Fruit fly (Drosophila melanogaster) whole organism: ENCODE data around the gene CG4907.

Experiments
- CG8478 ChIP-seq: fragments of >200 bp; optimal IDR thresholded peaks from 2 replicates; lab custom pipeline; 2018; ENCODE audit warnings: inconsistent platforms
- Dll ChIP-seq: fragments of >200 bp; optimal IDR thresholded peaks from 2 replicates; lab custom pipeline; 2017
- EcR ChIP-seq, 2 experiments: fragments of >200 bp; optimal IDR thresholded peaks; 2 replicates each; lab custom pipeline; 2017; ENCODE audit warnings: missing biosample characterization in 2 of 2, missing genetic modification characterization in 2 of 2, missing genetic modification reagents in 2 of 2
- pan ChIP-seq: fragments of >200 bp; optimal IDR thresholded peaks from 2 replicates; lab custom pipeline; 2017
- psq ChIP-seq: fragments of >200 bp; optimal IDR thresholded peaks from 2 replicates; lab custom pipeline; 2017
- usp ChIP-seq: fragments of >200 bp; optimal IDR thresholded peaks from 2 replicates; lab custom pipeline; 2017; ENCODE audit warnings: missing biosample characterization, missing genetic modification characterization, mixed read lengths

- TF ChIP-seq EcR (GFP tag; optimal IDR thresholded peaks at IDR 0.05; lab: Kevin White, UChicago) = no peak
- no peak for TF ChIP-seq usp
- TF ChIP-seq Dll (lab: Kevin White, UChicago) = no peak
- TF ChIP-seq psq (lab: Kevin White, UChicago) = no peak
- no peak for TF ChIP-seq CG8478
- no peak for TF ChIP-seq pan (lab: Kevin White, UChicago)
These were observed 8.8 kb downstream of the CG4907 start, which contains the start of the genes CG6972 and CCAP for dm6 chr3R:22701793-22702192.
